Fruit fly (Drosophila melanogaster): ENCODE results near the gene sfl.

The sfl gene

dm6 chr3L:6482838-6483237 lies 12.6 kb upstream of the sfl start (continued):
- peak; percentile 73 for TF ChIP-seq sens (GFP tag)
- peak; percentile 77 for TF ChIP-seq Sox102F (GFP tag; optimal IDR thresholded peaks at IDR 0.05)
- TF ChIP-seq Dfd (GFP tag; optimal IDR thresholded peaks at IDR 0.05), result no peak
- peak; percentile 49 for TF ChIP-seq Blimp-1 (GFP tag; optimal IDR thresholded peaks at IDR 0.05)
- TF ChIP-seq h (optimal IDR thresholded peaks at IDR 0.05), result no peak
- TF ChIP-seq CG15601 (tag; optimal IDR thresholded peaks at IDR 0.05), result peak; percentile 10
- TF ChIP-seq E2f1 (GFP tag; IDR thresholded peaks at IDR 0.05), result peak; percentile 36; the same call in 1 of the 2 replicates
- no peak for TF ChIP-seq BtbVII (GFP tag; optimal IDR thresholded peaks at IDR 0.05)
- TF ChIP-seq CG4707 (GFP tag; optimal IDR thresholded peaks at IDR 0.05), result peak; percentile 11
- no peak for TF ChIP-seq CG9797 (GFP tag; optimal IDR thresholded peaks at IDR 0.05)
- 0 out of 2 replicates have a peak, but pooled peaks have one; percentile 18 for TF ChIP-seq CG6689 (GFP tag; IDR thresholded peaks at IDR 0.05)
- no peak for TF ChIP-seq Dek (tag; optimal IDR thresholded peaks at IDR 0.05)
- TF ChIP-seq vvl (GFP tag; IDR thresholded peaks at IDR 0.05), result peak; percentile 92
- TF ChIP-seq CG13775 (GFP tag; optimal IDR thresholded peaks at IDR 0.05), result no peak
- no peak for TF ChIP-seq CG13287 (GFP tag; IDR thresholded peaks at IDR 0.05; ENCODE audit: partially characterized antibody)
- TF ChIP-seq grau (tag; optimal IDR thresholded peaks at IDR 0.05), result peak; percentile 23
- no peak for TF ChIP-seq CG10147 (GFP tag; optimal IDR thresholded peaks at IDR 0.05)
- no peak for TF ChIP-seq Nf-YA (GFP tag; IDR thresholded peaks at IDR 0.05)
- TF ChIP-seq B-H1 (GFP tag; IDR thresholded peaks at IDR 0.05), result no peak
- no peak for TF ChIP-seq gcm2 (GFP tag; optimal IDR thresholded peaks at IDR 0.05)
- 0 out of 3 replicates have a peak, but pooled peaks have one; percentile 35 for TF ChIP-seq otp (GFP tag; IDR thresholded peaks at IDR 0.05)
- TF ChIP-seq Dip3 (GFP tag; optimal IDR thresholded peaks at IDR 0.05), result no peak
- no peak for TF ChIP-seq sr (GFP tag; IDR thresholded peaks at IDR 0.05)
- no peak for TF ChIP-seq gro (GFP tag; optimal IDR thresholded peaks at IDR 0.05)
- TF ChIP-seq Trl (optimal IDR thresholded peaks at IDR 0.05), result no peak
- no peak for TF ChIP-seq Trl (GFP tag; optimal IDR thresholded peaks at IDR 0.05)
- peak; percentile 58 for TF ChIP-seq ATbp (GFP tag; optimal IDR thresholded peaks at IDR 0.05)
- no peak for TF ChIP-seq CG30020 (tag; optimal IDR thresholded peaks at IDR 0.05)
- TF ChIP-seq CG2712 (tag; optimal IDR thresholded peaks at IDR 0.05), result peak; percentile 45
- no peak for TF ChIP-seq trem (tag; optimal IDR thresholded peaks at IDR 0.05)
- TF ChIP-seq CG13624 (GFP tag; optimal IDR thresholded peaks at IDR 0.05), result no peak
- TF ChIP-seq CG1603 (tag; optimal IDR thresholded peaks at IDR 0.05), result peak; percentile 25
- no peak for TF ChIP-seq CG34422 (GFP tag; IDR thresholded peaks at IDR 0.05)
- TF ChIP-seq Max (GFP tag; optimal IDR thresholded peaks at IDR 0.05), result no peak
- TF ChIP-seq CG4282 (GFP tag; optimal IDR thresholded peaks at IDR 0.05), result no peak
- TF ChIP-seq jigr1 (GFP tag; IDR thresholded peaks at IDR 0.05), result no peak
- TF ChIP-seq CG14965 (GFP tag; optimal IDR thresholded peaks at IDR 0.05; ENCODE audit: borderline replicate concordance), result no peak
- no peak for TF ChIP-seq slp2 (GFP tag; optimal IDR thresholded peaks at IDR 0.05)
- no peak for TF ChIP-seq sob (GFP tag; IDR thresholded peaks at IDR 0.05)
- peak; percentile 6 for TF ChIP-seq CG7556 (GFP tag; optimal IDR thresholded peaks at IDR 0.05)
- TF ChIP-seq CG10654 (GFP tag; optimal IDR thresholded peaks at IDR 0.05), result no peak
- peak in 1 of 2 experiments; percentile 5 for TF ChIP-seq dpn (GFP tag; optimal IDR thresholded peaks at IDR 0.05)
- TF ChIP-seq esg (GFP tag; conservative IDR thresholded peaks at IDR 0.05), result no peak
- peak; percentile 20 for TF ChIP-seq az2 (GFP tag; optimal IDR thresholded peaks at IDR 0.05)
- no peak for TF ChIP-seq CG3163 (GFP tag; optimal IDR thresholded peaks at IDR 0.05)
- TF ChIP-seq Hr78 (GFP tag; optimal IDR thresholded peaks at IDR 0.05), result no peak
- TF ChIP-seq exex (tag; optimal IDR thresholded peaks at IDR 0.05), result no peak
- TF ChIP-seq CG14050 (GFP tag; IDR thresholded peaks at IDR 0.05), result 0 out of 3 replicates have a peak, but pooled peaks have one; percentile 26
- TF ChIP-seq cato (GFP tag; optimal IDR thresholded peaks at IDR 0.05; ENCODE audit: borderline replicate concordance), result no peak
- TF ChIP-seq Hr51 (GFP tag; optimal IDR thresholded peaks at IDR 0.05), result peak in 1 of 2 experiments; percentile 60
- TF ChIP-seq Doc3 (GFP tag; IDR thresholded peaks at IDR 0.05; ENCODE audit: partially characterized antibody), result no peak
- no peak for TF ChIP-seq Hsf (GFP tag; optimal IDR thresholded peaks at IDR 0.05)
